Worm (Caenorhabditis elegans) whole organism, L1 larva: ENCODE results near the gene C44B7.7.
A peak's percentile ranks its signal among the peaks of the same experiment; 100 is the strongest.

ENCODE experiments used
- C04F5.9 ChIP-seq: sonication (generic microtip); optimal IDR thresholded peaks from 2 replicates; lab custom pipeline; 2016; ENCODE audit warnings: missing genetic modification characterization, missing compliant biosample characterization
- alr-1 ChIP-seq: fragments of 200-800 bp; sonication (Bioruptor generic); optimal IDR thresholded peaks from 2 replicates; lab custom pipeline; 2018; ENCODE audit warnings: borderline replicate concordance, mild to moderate bottlenecking, missing genetic modification characterization, missing compliant biosample characterization
- blmp-1 ChIP-seq: fragments of 150-350 bp; optimal IDR thresholded peaks from 2 replicates; lab custom pipeline; 2014; ENCODE audit warnings: missing biosample characterization, missing genetic modification characterization
- ceh-8 ChIP-seq: fragments of 200-800 bp; sonication (Bioruptor generic); optimal IDR thresholded peaks from 2 replicates; lab custom pipeline; 2018; ENCODE audit warnings: mild to moderate bottlenecking, missing genetic modification characterization, moderate library complexity, missing compliant biosample characterization
- ceh-82 ChIP-seq, 3 experiments: fragments of 150-350 bp in 1 of 3; sonication (generic microtip) in 2 of 3; optimal IDR thresholded peaks; 2 replicates each; lab custom pipeline; 2014 to 2017; ENCODE audit warnings: missing biosample characterization in 3 of 3, missing genetic modification characterization in 3 of 3
- ceh-90 ChIP-seq: sonication (generic microtip); optimal IDR thresholded peaks from 2 replicates; lab custom pipeline; 2016; ENCODE audit warnings: missing genetic modification characterization, missing compliant biosample characterization
- ces-1 ChIP-seq: fragments of 150-350 bp; optimal IDR thresholded peaks from 2 replicates; lab custom pipeline; 2014; ENCODE audit warnings: missing biosample characterization, missing genetic modification reagents, missing genetic modification characterization
- efl-1 ChIP-seq, 4 experiments: fragments of 150-350 bp; optimal IDR thresholded peaks in 3 of 4; peaks in 1 of 4; 1 replicate in 1 of 4; 2 replicates in 3 of 4; lab custom pipeline; 2014; ENCODE audit warnings: missing biosample characterization in 2 of 4, missing genetic modification characterization in 2 of 4, missing genetic modification reagents in 2 of 4
- efl-3 ChIP-seq: fragments of 200-800 bp; sonication (Bioruptor generic); optimal IDR thresholded peaks from 2 replicates; lab custom pipeline; 2018; ENCODE audit warnings: mild to moderate bottlenecking, missing genetic modification characterization, missing compliant biosample characterization
- egl-13 ChIP-seq: sonication (generic microtip); optimal IDR thresholded peaks from 2 replicates; lab custom pipeline; 2016; ENCODE audit warnings: missing genotype, missing genetic modification reagents, missing genetic modification characterization, missing compliant biosample characterization
- elt-2 ChIP-seq: sonication (generic microtip); optimal IDR thresholded peaks from 2 replicates; lab custom pipeline; 2016; ENCODE audit warnings: missing genetic modification characterization, mild to moderate bottlenecking, inconsistent platforms, missing compliant biosample characterization, missing genetic modification reagents
- elt-3 ChIP-seq, 6 experiments: fragments of 150-350 bp in 1 of 6; sonication (generic microtip); optimal IDR thresholded peaks; 2 replicates each; lab custom pipeline; 2017 to 2018; ENCODE audit warnings: missing biosample characterization in 6 of 6, missing genetic modification characterization in 6 of 6, inconsistent platforms in 1 of 6
- ets-5 ChIP-seq: fragments of 200-800 bp; sonication (Bioruptor generic); IDR thresholded peaks from 2 replicates; pipeline ENCODE4 v1.3.6; 2022; ENCODE audit warnings: missing genetic modification characterization, missing compliant biosample characterization
- fkh-10 ChIP-seq: sonication (generic microtip); optimal IDR thresholded peaks from 2 replicates; lab custom pipeline; 2017; ENCODE audit warnings: missing biosample characterization, missing genetic modification reagents, missing genetic modification characterization
- fkh-4 ChIP-seq: sonication (generic microtip); optimal IDR thresholded peaks from 2 replicates; lab custom pipeline; 2016; ENCODE audit warnings: missing compliant biosample characterization, missing genetic modification characterization, borderline replicate concordance
- fkh-8 ChIP-seq: sonication (generic microtip); optimal IDR thresholded peaks from 2 replicates; lab custom pipeline; 2016; ENCODE audit warnings: mild to moderate bottlenecking, missing genetic modification characterization, missing compliant biosample characterization
- fos-1 ChIP-seq: fragments of 150-350 bp; optimal IDR thresholded peaks from 2 replicates; lab custom pipeline; 2014; ENCODE audit warnings: missing biosample characterization, missing genetic modification characterization
- hpl-2 ChIP-seq: fragments of 150-350 bp; optimal IDR thresholded peaks from 2 replicates; lab custom pipeline; 2014; ENCODE audit warnings: missing biosample characterization, missing genetic modification reagents, missing genetic modification characterization
- jun-1 ChIP-seq: fragments of 150-350 bp; optimal IDR thresholded peaks from 2 replicates; lab custom pipeline; 2014; ENCODE audit warnings: missing biosample characterization, missing genetic modification reagents, missing genetic modification characterization
- lin-35 ChIP-seq, 2 experiments: fragments of 150-350 bp; optimal IDR thresholded peaks; 2 replicates each; lab custom pipeline; 2014; ENCODE audit warnings: missing biosample characterization in 2 of 2, missing genetic modification characterization in 2 of 2, missing genetic modification reagents in 2 of 2
- nhr-11 ChIP-seq: fragments of 150-350 bp; optimal IDR thresholded peaks from 2 replicates; lab custom pipeline; 2014; ENCODE audit warnings: missing biosample characterization, missing genetic modification characterization
- nhr-20 ChIP-seq: sonication (generic microtip); optimal IDR thresholded peaks from 2 replicates; lab custom pipeline; 2016; ENCODE audit warnings: mild to moderate bottlenecking, missing genetic modification characterization, missing compliant biosample characterization
- nhr-237 ChIP-seq: fragments of 150-350 bp; optimal IDR thresholded peaks from 2 replicates; lab custom pipeline; 2014; ENCODE audit warnings: missing biosample characterization, missing genetic modification characterization
- nhr-28 ChIP-seq: fragments of 150-350 bp; optimal IDR thresholded peaks from 2 replicates; lab custom pipeline; 2014; ENCODE audit warnings: missing biosample characterization, missing genetic modification characterization
- nhr-47 ChIP-seq: sonication (generic microtip); optimal IDR thresholded peaks from 2 replicates; lab custom pipeline; 2016; ENCODE audit warnings: mild to moderate bottlenecking, missing genetic modification characterization, moderate library complexity, missing compliant biosample characterization
- nhr-84 ChIP-seq: sonication (generic microtip); optimal IDR thresholded peaks from 2 replicates; lab custom pipeline; 2017; ENCODE audit warnings: missing biosample characterization, missing genetic modification characterization
- nhr-90 ChIP-seq: sonication (generic microtip); optimal IDR thresholded peaks from 2 replicates; lab custom pipeline; 2016; ENCODE audit warnings: mild to moderate bottlenecking, missing genetic modification characterization, missing compliant biosample characterization; ENCODE audit not compliant: poor library complexity
- pag-3 ChIP-seq: sonication (generic microtip); optimal IDR thresholded peaks from 2 replicates; lab custom pipeline; 2017; ENCODE audit warnings: missing genetic modification characterization, mild to moderate bottlenecking, missing compliant biosample characterization, antibody characterized with exemption, borderline replicate concordance; ENCODE audit not compliant: insufficient read depth
- rnt-1 ChIP-seq: sonication (generic microtip); optimal IDR thresholded peaks from 2 replicates; lab custom pipeline; 2016; ENCODE audit warnings: mild to moderate bottlenecking, missing genetic modification characterization, moderate library complexity, missing compliant biosample characterization
- snpc-4 ChIP-seq: fragments of 150-350 bp; optimal IDR thresholded peaks from 2 replicates; lab custom pipeline; 2014; ENCODE audit warnings: missing biosample characterization, missing genetic modification characterization
- sup-37 ChIP-seq: fragments of 200-800 bp; sonication (Bioruptor generic); optimal IDR thresholded peaks from 2 replicates; lab custom pipeline; 2018; ENCODE audit warnings: mild to moderate bottlenecking, missing genetic modification characterization, missing compliant biosample characterization
- swsn-7 ChIP-seq: sonication (generic microtip); optimal IDR thresholded peaks from 2 replicates; lab custom pipeline; 2016; ENCODE audit warnings: missing genetic modification characterization, missing compliant biosample characterization
- tbx-2 ChIP-seq: sonication (generic microtip); optimal IDR thresholded peaks from 2 replicates; lab custom pipeline; 2016; ENCODE audit warnings: missing genetic modification characterization, missing compliant biosample characterization
- unc-62 ChIP-seq: fragments of 150-350 bp; optimal IDR thresholded peaks from 2 replicates; lab custom pipeline; 2014; ENCODE audit warnings: missing biosample characterization, missing genetic modification reagents, missing genetic modification characterization
- unc-86 ChIP-seq: sonication (generic microtip); optimal IDR thresholded peaks from 2 replicates; lab custom pipeline; 2016; ENCODE audit warnings: missing genetic modification characterization, missing compliant biosample characterization
- vab-15 ChIP-seq: sonication (generic microtip); optimal IDR thresholded peaks from 2 replicates; lab custom pipeline; 2017; ENCODE audit warnings: missing genotype, mild to moderate bottlenecking, missing genetic modification characterization, missing compliant biosample characterization
- zag-1 ChIP-seq: fragments of 150-350 bp; optimal IDR thresholded peaks from 2 replicates; lab custom pipeline; 2014; ENCODE audit warnings: missing biosample characterization, missing genetic modification characterization
- zip-4 ChIP-seq: fragments of 200-800 bp; sonication (Bioruptor generic); optimal IDR thresholded peaks from 2 replicates; lab custom pipeline; 2018; ENCODE audit warnings: mild to moderate bottlenecking, missing genetic modification characterization, moderate library complexity, missing compliant biosample characterization
- ztf-11 ChIP-seq, 2 experiments: sonication (generic microtip); optimal IDR thresholded peaks; 2 replicates each; lab custom pipeline; 2016 to 2017; ENCODE audit warnings: missing genetic modification characterization in 2 of 2, missing biosample characterization in 1 of 2, missing compliant biosample characterization in 1 of 2
- ztf-4 ChIP-seq: fragments of 150-350 bp; optimal IDR thresholded peaks from 2 replicates; lab custom pipeline; 2014; ENCODE audit warnings: missing biosample characterization, missing genetic modification characterization

Gene C44B7.7

ce11 chrII:6888211-6888610 is 8.2 kb upstream of the C44B7.7 start (continued):
- TF ChIP-seq nhr-28 (tag; lab: Kevin White, UChicago), result no peak
- no peak for TF ChIP-seq alr-1 (tag; lab: Kevin White, UChicago)
- TF ChIP-seq pag-3 (tag; lab: Kevin White, UChicago), result no peak
- TF ChIP-seq swsn-7 (tag; lab: Kevin White, UChicago), result peak; percentile 40
- TF ChIP-seq zip-4 (GFP tag; lab: Kevin White, UChicago), result peak; percentile 33
- TF ChIP-seq ztf-11 (tag; optimal IDR thresholded peaks at IDR 0.05; lab: Kevin White, UChicago), result peak in 1 of 2 experiments; percentile 7
- no peak for TF ChIP-seq ceh-90 (tag; lab: Kevin White, UChicago)
- TF ChIP-seq blmp-1, result no peak
- no peak for TF ChIP-seq egl-13 (tag; lab: Kevin White, UChicago)
- no peak for TF ChIP-seq ceh-82 (tag; optimal IDR thresholded peaks at IDR 0.05; lab: Kevin White, UChicago)
- TF ChIP-seq sup-37, result no peak
- TF ChIP-seq unc-62 (GFP tag; lab: Kevin White, UChicago), result no peak
- no peak for TF ChIP-seq nhr-11 (tag; lab: Kevin White, UChicago)
- peak; percentile 70 for TF ChIP-seq tbx-2 (tag; lab: Kevin White, UChicago)
- TF ChIP-seq ceh-8 (GFP tag; lab: Kevin White, UChicago), result no peak
- no peak for TF ChIP-seq fos-1
- TF ChIP-seq zag-1 (tag; lab: Kevin White, UChicago), result no peak
- no peak for TF ChIP-seq ets-5 (GFP tag; lab: Robert Waterston, UW)
- peak; percentile 58 for TF ChIP-seq nhr-47
- no peak for TF ChIP-seq snpc-4 (tag; lab: Kevin White, UChicago)
- TF ChIP-seq fkh-8 (tag; lab: Kevin White, UChicago), result no peak
- TF ChIP-seq hpl-2, result no peak
- peak; percentile 76 for TF ChIP-seq nhr-90 (tag; lab: Kevin White, UChicago)
- TF ChIP-seq nhr-237, result no peak
- no peak for TF ChIP-seq fkh-10
- no peak for TF ChIP-seq nhr-84
- TF ChIP-seq C04F5.9 (tag; lab: Kevin White, UChicago), result peak; percentile 33
- no peak for TF ChIP-seq fkh-4 (tag; lab: Kevin White, UChicago)
- no peak for TF ChIP-seq unc-86
- TF ChIP-seq ces-1, result no peak
- no peak for TF ChIP-seq vab-15 (tag; lab: Kevin White, UChicago)

DNA sequence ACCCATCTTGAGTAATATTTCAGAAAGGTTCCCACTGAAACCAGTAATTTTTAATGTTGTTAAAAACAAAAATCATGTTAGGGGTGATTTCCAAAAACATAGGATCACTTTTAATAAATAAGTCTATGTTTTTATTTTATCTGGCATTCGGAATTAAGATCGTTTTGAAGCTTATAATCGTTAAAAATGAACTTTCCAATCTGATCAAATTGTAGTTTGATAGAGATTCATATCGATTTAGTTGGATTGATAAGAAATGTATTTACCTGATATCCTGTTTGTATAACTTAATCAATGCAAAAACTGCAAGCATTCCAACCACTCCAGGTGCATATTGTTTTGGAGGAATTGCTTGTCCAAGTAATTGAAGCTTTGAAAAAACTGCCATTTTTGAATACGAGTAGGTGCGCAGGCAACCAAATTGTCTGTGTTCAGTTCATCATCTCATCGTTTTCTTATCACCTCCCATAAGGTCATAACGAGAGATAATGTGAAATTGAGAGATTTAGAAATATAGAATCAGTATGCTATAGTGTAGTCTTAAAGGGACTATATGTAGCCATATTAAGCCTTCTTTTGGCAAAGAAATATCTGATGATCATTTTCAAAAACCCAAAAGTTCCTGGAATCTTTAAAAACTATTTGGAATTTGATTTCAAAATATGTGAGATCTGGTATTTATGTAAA is 7.5 kb upstream of the C44B7.7 start, which contains the start of gene pmp-2:
Gene pmp-2, minus strand, starts transcription at position 487 of the 687 bp plus-strand sequence.
- no peak for TF ChIP-seq zag-1 (tag; lab: Kevin White, UChicago)
- no peak for TF ChIP-seq efl-1 (optimal IDR thresholded peaks at IDR 0.05; lab: Kevin White, UChicago)
- TF ChIP-seq efl-1 (GFP tag; optimal IDR thresholded peaks at IDR 0.05 in 1 of 2; lab: Kevin White, UChicago), result peak in 1 of 2 experiments; percentile 91
- peak; percentile 10 for TF ChIP-seq elt-2 (tag; lab: Kevin White, UChicago)
- no peak for TF ChIP-seq fkh-4 (tag; lab: Kevin White, UChicago)
- TF ChIP-seq lin-35 (GFP tag; optimal IDR thresholded peaks at IDR 0.05; lab: Kevin White, UChicago), result peak in 1 of 2 experiments; percentile 4
- no peak for TF ChIP-seq nhr-90 (tag; lab: Kevin White, UChicago)
- TF ChIP-seq efl-3, result no peak
- TF ChIP-seq sup-37, result no peak
- TF ChIP-seq jun-1 (tag; lab: Kevin White, UChicago), result no peak
- no peak for TF ChIP-seq blmp-1
- TF ChIP-seq elt-3 (tag; optimal IDR thresholded peaks at IDR 0.05; lab: Kevin White, UChicago), result peak in 2 of 6 experiments; percentile 49 to 51
- no peak for TF ChIP-seq ztf-4 (tag; lab: Kevin White, UChicago)
- TF ChIP-seq rnt-1 (tag; lab: Kevin White, UChicago), result no peak
- TF ChIP-seq nhr-20, result peak; percentile 80
- TF ChIP-seq, all 84 proteins: peak for 5
